Worm (Caenorhabditis elegans) whole organism, L3 larva: ENCODE data around the gene R01B10.2.
A peak's percentile ranks its signal among the peaks of the same experiment; 100 is the strongest.
"Not testable (repeated sequence)": the region's sequence is repeated elsewhere in the genome, so short reads cannot be mapped to it uniquely, and the experiment has no call there.

Experiments used
- aly-2 ChIP-seq: fragments of 150-350 bp; optimal IDR thresholded peaks from 2 replicates; lab custom pipeline; 2014; ENCODE audit warnings: missing biosample characterization, missing genetic modification characterization
- ama-1 ChIP-seq: fragments of 150-350 bp; optimal IDR thresholded peaks from 2 replicates; lab custom pipeline; 2018
- ceh-28 ChIP-seq: fragments of 150-350 bp; optimal IDR thresholded peaks from 2 replicates; lab custom pipeline; 2014; ENCODE audit warnings: missing biosample characterization, missing genetic modification reagents, missing genetic modification characterization
- ceh-82 ChIP-seq: fragments of 150-350 bp; optimal IDR thresholded peaks from 2 replicates; lab custom pipeline; 2014; ENCODE audit warnings: missing biosample characterization, missing genetic modification characterization
- ceh-9 ChIP-seq: sonication (generic microtip); optimal IDR thresholded peaks from 2 replicates; lab custom pipeline; 2018; ENCODE audit warnings: missing biosample characterization, missing genetic modification characterization
- egl-27 ChIP-seq: sonication (generic microtip); optimal IDR thresholded peaks from 4 replicates; lab custom pipeline; 2017; ENCODE audit warnings: missing biosample characterization, missing genetic modification reagents, missing genetic modification characterization
- egl-5 ChIP-seq: fragments of 150-350 bp; optimal IDR thresholded peaks from 2 replicates; lab custom pipeline; 2017; ENCODE audit warnings: missing biosample characterization, missing genetic modification reagents, missing genetic modification characterization, inconsistent platforms
- elt-1 ChIP-seq: fragments of 150-350 bp; optimal IDR thresholded peaks from 2 replicates; lab custom pipeline; 2014; ENCODE audit warnings: missing biosample characterization, missing genetic modification characterization
- elt-2 ChIP-seq: sonication (generic microtip); optimal IDR thresholded peaks from 2 replicates; lab custom pipeline; 2016; ENCODE audit warnings: missing genetic modification reagents, mild to moderate bottlenecking, missing genetic modification characterization, missing compliant biosample characterization
- fkh-2 ChIP-seq: fragments of 150-350 bp; optimal IDR thresholded peaks from 2 replicates; lab custom pipeline; 2014; ENCODE audit warnings: missing biosample characterization, missing genetic modification reagents, missing genetic modification characterization
- hmg-11 ChIP-seq: sonication (generic microtip); optimal IDR thresholded peaks from 2 replicates; lab custom pipeline; 2016; ENCODE audit warnings: missing genetic modification characterization, missing compliant biosample characterization
- lin-39 ChIP-seq: fragments of 150-350 bp; optimal IDR thresholded peaks from 2 replicates; lab custom pipeline; 2018; ENCODE audit warnings: missing biosample characterization, missing genetic modification reagents, missing genetic modification characterization
- nfya-1 ChIP-seq: sonication (generic microtip); optimal IDR thresholded peaks from 2 replicates; lab custom pipeline; 2017; ENCODE audit warnings: missing genetic modification characterization, mild to moderate bottlenecking, missing compliant biosample characterization, antibody characterized with exemption, moderate library complexity; ENCODE audit not compliant: insufficient read depth
- nhr-11 ChIP-seq: fragments of 150-350 bp; optimal IDR thresholded peaks from 2 replicates; lab custom pipeline; 2014; ENCODE audit warnings: missing biosample characterization, missing genetic modification characterization
- nhr-12 ChIP-seq: fragments of 150-350 bp; optimal IDR thresholded peaks from 2 replicates; lab custom pipeline; 2014; ENCODE audit warnings: missing biosample characterization, missing genetic modification characterization
- nhr-23 ChIP-seq: fragments of 150-350 bp; optimal IDR thresholded peaks from 2 replicates; lab custom pipeline; 2014; ENCODE audit warnings: missing biosample characterization, missing genetic modification reagents, missing genetic modification characterization
- nhr-25 ChIP-seq: sonication (generic microtip); optimal IDR thresholded peaks from 2 replicates; lab custom pipeline; 2017; ENCODE audit warnings: missing biosample characterization, missing genetic modification characterization
- nhr-28 ChIP-seq: fragments of 150-350 bp; optimal IDR thresholded peaks from 2 replicates; lab custom pipeline; 2014; ENCODE audit warnings: missing biosample characterization, missing genetic modification characterization
- nhr-67 ChIP-seq: fragments of 150-350 bp; optimal IDR thresholded peaks from 2 replicates; lab custom pipeline; 2014; ENCODE audit warnings: missing biosample characterization, missing genetic modification characterization
- pha-4 ChIP-seq: fragments of 150-350 bp; optimal IDR thresholded peaks from 2 replicates; lab custom pipeline; 2014; ENCODE audit warnings: missing biosample characterization, missing genetic modification reagents, missing genetic modification characterization
- pqm-1 ChIP-seq: fragments of 150-350 bp; optimal IDR thresholded peaks from 2 replicates; lab custom pipeline; 2017; ENCODE audit warnings: missing biosample characterization, missing genetic modification characterization, inconsistent platforms
- sea-2 ChIP-seq: fragments of 150-350 bp; sonication (generic microtip); optimal IDR thresholded peaks from 4 replicates; lab custom pipeline; 2014; ENCODE audit warnings: missing biosample characterization, missing genetic modification reagents, missing genetic modification characterization
- skn-1 ChIP-seq: fragments of 150-350 bp; optimal IDR thresholded peaks from 2 replicates; lab custom pipeline; 2014; ENCODE audit warnings: missing biosample characterization, missing genetic modification characterization
- snpc-4 ChIP-seq: fragments of 150-350 bp; optimal IDR thresholded peaks from 2 replicates; lab custom pipeline; 2014; ENCODE audit warnings: missing biosample characterization, missing genetic modification characterization
- tbx-2 ChIP-seq: sonication (generic microtip); optimal IDR thresholded peaks from 2 replicates; lab custom pipeline; 2016; ENCODE audit warnings: mild to moderate bottlenecking, missing genetic modification characterization, missing compliant biosample characterization
- unc-62 ChIP-seq: fragments of 150-350 bp; sonication (generic microtip); optimal IDR thresholded peaks from 4 replicates; lab custom pipeline; 2014; ENCODE audit warnings: missing biosample characterization, missing genetic modification reagents, missing genetic modification characterization
- zag-1 ChIP-seq: fragments of 150-350 bp; optimal IDR thresholded peaks from 2 replicates; lab custom pipeline; 2014; ENCODE audit warnings: missing biosample characterization, missing genetic modification characterization
- ztf-11 ChIP-seq: fragments of 150-350 bp; optimal IDR thresholded peaks from 2 replicates; lab custom pipeline; 2014; ENCODE audit warnings: missing biosample characterization, missing genetic modification characterization
- ztf-4 ChIP-seq: fragments of 150-350 bp; optimal IDR thresholded peaks from 2 replicates; lab custom pipeline; 2014; ENCODE audit warnings: missing biosample characterization, missing genetic modification characterization

Gene R01B10.2

ce11 chrV:6047818-6048217 lies 6.5 kb upstream of the R01B10.2 start, which contains the start of gene pgap-3:
Gene pgap-3, minus strand, starts transcription at chrV:6047918.
- TF ChIP-seq elt-1 (tag; lab: Kevin White, UChicago): no peak
- no peak for TF ChIP-seq aly-2 (tag; lab: Kevin White, UChicago)
- TF ChIP-seq skn-1 (tag; lab: Kevin White, UChicago): no peak
- TF ChIP-seq ztf-4 (tag; lab: Kevin White, UChicago): no peak
- TF ChIP-seq nhr-23: no peak
- no peak for TF ChIP-seq pqm-1 (tag; lab: Kevin White, UChicago)
- no peak for TF ChIP-seq pha-4
- no peak for TF ChIP-seq unc-62
- no peak for TF ChIP-seq ztf-11 (tag; lab: Kevin White, UChicago)
- no peak for TF ChIP-seq tbx-2 (tag; lab: Kevin White, UChicago)
- TF ChIP-seq fkh-2: no peak
- TF ChIP-seq, all 47 proteins: peak for 0

ce11 chrV:6044853-6045594 lies 3.7 kb upstream of the R01B10.2 start, which contains the start of gene R01B10.3:
Gene R01B10.3, minus strand, starts transcription at chrV:6045129.
- no peak for TF ChIP-seq tbx-2 (tag; lab: Kevin White, UChicago)
- TF ChIP-seq nhr-67 (tag; lab: Kevin White, UChicago): no peak
- peak; percentile 26 for TF ChIP-seq pha-4
- TF ChIP-seq ztf-4 (tag; lab: Kevin White, UChicago): no peak

- TF ChIP-seq elt-2 (tag; lab: Kevin White, UChicago) (peak; percentile 38), lin-39 (tag; lab: Kevin White, UChicago) (no peak)
Measured at ce11 chrV:6044448-6044847, 3.2 kb upstream of the R01B10.2 start.

- TF ChIP-seq elt-2 (tag; lab: Kevin White, UChicago): peak; percentile 70
- peak; percentile 58 for TF ChIP-seq nfya-1 (tag; lab: Kevin White, UChicago)
- TF ChIP-seq snpc-4: peak; percentile 3
- TF ChIP-seq hmg-11 (tag; lab: Kevin White, UChicago): peak; percentile 51
- peak; percentile 81 for TF ChIP-seq ama-1 (lab: Kevin White, UChicago)
- no peak for TF ChIP-seq skn-1 (tag; lab: Kevin White, UChicago)
- TF ChIP-seq ceh-28 (tag; lab: Kevin White, UChicago): peak; percentile 88
- TF ChIP-seq nhr-12 (tag; lab: Kevin White, UChicago): no peak
- TF ChIP-seq nhr-25 (tag; lab: Kevin White, UChicago): peak; percentile 7
- TF ChIP-seq pha-4: peak; percentile 93
Measured at ce11 chrV:6043275-6044271, 2.3 kb upstream of the R01B10.2 start, which contains the start of gene cpi-2. Gene cpi-2, plus strand, starts transcription at chrV:6044062.

- not testable (repeated sequence) for TF ChIP-seq elt-1 (tag; lab: Kevin White, UChicago); sea-2 (GFP tag; lab: Kevin White, UChicago); ceh-82 (tag; lab: Kevin White, UChicago)
Measured at ce11 chrV:6038405-6039151, 2.7 kb downstream of the R01B10.2 start, which contains the start of gene F29G9.1. Gene F29G9.1, plus strand, starts transcription at chrV:6039101.

- TF ChIP-seq pha-4 (no peak), elt-2 (tag; lab: Kevin White, UChicago) (no peak), nhr-28 (no peak), sea-2 (GFP tag; lab: Kevin White, UChicago) (no peak), skn-1 (tag; lab: Kevin White, UChicago) (no peak), lin-39 (tag; lab: Kevin White, UChicago) (no peak), nhr-11 (no peak), egl-5 (tag; lab: Kevin White, UChicago) (no peak), hmg-11 (tag; lab: Kevin White, UChicago) (no peak), ztf-4 (tag; lab: Kevin White, UChicago) (no peak), egl-27 (tag; lab: Kevin White, UChicago) (no peak), zag-1 (tag; lab: Kevin White, UChicago) (no peak), nhr-23 (no peak), nhr-25 (tag; lab: Kevin White, UChicago) (no peak), ceh-9 (no peak), elt-1 (tag; lab: Kevin White, UChicago) (no peak)
- TF ChIP-seq, all 47 proteins: peak for 0
Measured at ce11 chrV:6036547-6036946, 4.7 kb downstream of the R01B10.2 start.
